Worm (Caenorhabditis elegans): Measurements from ENCODE around the gene lpr-7.

- TF ChIP-seq pha-4 (tag; optimal IDR thresholded peaks at IDR 0.05) (no peak), cnd-1 (tag; optimal IDR thresholded peaks at IDR 0.05) (no peak), nhr-12 (tag; optimal IDR thresholded peaks at IDR 0.05) (no peak), nhr-237 (tag; optimal IDR thresholded peaks at IDR 0.05) (no peak), snpc-4 (tag; optimal IDR thresholded peaks at IDR 0.05) (no peak), lin-32 (GFP tag; optimal IDR thresholded peaks at IDR 0.05) (no peak), mls-2 (tag; optimal IDR thresholded peaks at IDR 0.05) (no peak), lin-13 (tag; optimal IDR thresholded peaks at IDR 0.05) (no peak), drap-1 (GFP tag; optimal IDR thresholded peaks at IDR 0.05) (no peak), blmp-1 (tag; optimal IDR thresholded peaks at IDR 0.05) (no peak)
These were observed 13.2 kb upstream of the lpr-7 start for ce11 chrX:642817-643216.
